Worm (Caenorhabditis elegans) whole organism, L3 larva: Measurements from ENCODE around the gene ndx-6.

ENCODE experiments used
- jun-1 ChIP-seq: fragments of 150-350 bp; optimal IDR thresholded peaks from 2 replicates; lab custom pipeline; 2014; ENCODE audit warnings: missing biosample characterization, missing genetic modification reagents, missing genetic modification characterization
- lin-15B ChIP-seq: fragments of 150-350 bp; optimal IDR thresholded peaks from 2 replicates; lab custom pipeline; 2014; ENCODE audit warnings: missing biosample characterization, missing genetic modification characterization
- lsy-12 ChIP-seq: sonication (generic microtip); optimal IDR thresholded peaks from 2 replicates; lab custom pipeline; 2016; ENCODE audit warnings: mild to moderate bottlenecking, missing genetic modification characterization, missing compliant biosample characterization
- snpc-4 ChIP-seq: fragments of 150-350 bp; optimal IDR thresholded peaks from 2 replicates; lab custom pipeline; 2014; ENCODE audit warnings: missing biosample characterization, missing genetic modification characterization
- ztf-11 ChIP-seq: fragments of 150-350 bp; optimal IDR thresholded peaks from 2 replicates; lab custom pipeline; 2014; ENCODE audit warnings: missing biosample characterization, missing genetic modification characterization

DNA sequence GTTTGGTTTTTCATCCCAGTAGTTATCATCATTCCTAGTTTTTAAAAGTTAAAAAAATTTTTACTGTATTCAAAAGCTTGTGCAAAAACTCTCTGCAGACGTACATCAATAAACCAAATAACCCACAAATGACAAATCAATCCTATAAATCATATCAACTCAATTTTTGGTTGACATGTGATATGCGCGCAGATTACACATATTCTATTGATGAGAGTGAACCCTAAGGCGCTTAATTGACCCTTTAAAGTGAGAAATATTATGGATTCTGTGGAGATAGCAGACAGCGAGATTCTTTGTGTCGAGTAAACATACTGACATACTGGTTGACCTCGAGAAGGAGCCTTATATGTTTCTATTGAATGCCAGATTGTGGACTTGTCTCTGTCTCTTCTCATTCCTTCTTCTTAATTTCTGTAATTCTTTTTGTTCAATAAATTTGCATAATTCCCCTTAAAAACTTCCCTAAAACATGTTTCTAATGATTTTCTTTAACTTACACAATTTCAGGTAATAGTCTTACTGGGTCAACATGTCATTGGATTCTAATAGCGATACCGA, 26.6 kb upstream of the ndx-6 start, which contains the start of gene EEED8.2:
- TF ChIP-seq lsy-12 (tag; lab: Kevin White, UChicago) (no peak), jun-1 (tag; lab: Kevin White, UChicago) (no peak), ztf-11 (tag; lab: Kevin White, UChicago) (no peak), lin-15B (no peak), snpc-4 (no peak)
